Fruit fly (Drosophila melanogaster): Measurements from ENCODE around the gene Pxn.

DNA sequence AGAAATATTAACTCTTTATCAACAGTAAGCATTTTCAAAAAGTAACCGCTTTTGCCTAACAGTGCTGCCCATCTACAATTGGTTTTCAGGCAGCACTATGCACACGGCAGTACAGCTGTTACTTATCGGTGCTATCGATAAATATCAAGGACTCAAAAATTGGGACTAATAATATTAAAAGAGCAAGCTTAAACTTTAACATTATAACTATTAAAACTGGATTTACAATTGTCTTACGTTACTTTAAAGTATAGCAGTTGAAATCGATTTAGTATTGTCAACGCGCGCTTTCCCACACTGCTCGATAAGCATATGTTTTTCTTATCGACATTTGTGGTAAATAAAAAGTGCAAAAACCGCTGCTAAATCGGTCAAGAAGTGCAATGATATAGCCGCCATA, 1.5 kb upstream of the Pxn start, which contains the start of the genes CG42245 and MEP-1:
- no peak for TF ChIP-seq CG8301 (tag; optimal IDR thresholded peaks at IDR 0.05)
- no peak for TF ChIP-seq gl (tag; optimal IDR thresholded peaks at IDR 0.05)

All from whole organism, pupa.